Worm (Caenorhabditis elegans) whole organism, young adult: ENCODE data around the gene Y39A1A.21.

ENCODE experiments used
- B0035.1 ChIP-seq: sonication (generic microtip); optimal IDR thresholded peaks from 2 replicates; lab custom pipeline; 2016; ENCODE audit warnings: missing genetic modification characterization, mild to moderate bottlenecking, missing compliant biosample characterization, missing genotype, missing genetic modification reagents
- C06A6.2 ChIP-seq: fragments of 200-800 bp; sonication (Bioruptor generic); conservative IDR thresholded peaks from 2 replicates; pipeline ENCODE4 v1.3.6; 2022; ENCODE audit warnings: missing genetic modification characterization, missing compliant biosample characterization
- K11D2.4 ChIP-seq: fragments of 200-800 bp; sonication (Bioruptor generic); IDR thresholded peaks from 2 replicates; pipeline ENCODE4 v1.3.6; 2022; ENCODE audit warnings: missing genetic modification reagents, missing genetic modification characterization, missing compliant biosample characterization
- T07F8.4 ChIP-seq: sonication (generic microtip); optimal IDR thresholded peaks from 2 replicates; lab custom pipeline; 2016; ENCODE audit warnings: mild to moderate bottlenecking, missing genetic modification characterization, moderate library complexity, missing compliant biosample characterization
- Y79H2A.3 ChIP-seq: fragments of 200-800 bp; sonication (Bioruptor generic); conservative IDR thresholded peaks from 2 replicates; pipeline ENCODE4 v1.3.6; 2022; ENCODE audit warnings: missing genetic modification reagents, missing genetic modification characterization, missing compliant biosample characterization
- ZK185.1 ChIP-seq: sonication (generic microtip); optimal IDR thresholded peaks from 2 replicates; lab custom pipeline; 2016; ENCODE audit warnings: mild to moderate bottlenecking, missing genetic modification characterization, missing compliant biosample characterization; ENCODE audit not compliant: poor library complexity, severe bottlenecking
- ama-1 ChIP-seq, 3 experiments: fragments of 150-350 bp in 1 of 3; sonication (generic microtip) in 2 of 3; optimal IDR thresholded peaks; 2 replicates each; lab custom pipeline; 2014 to 2018; ENCODE audit warnings: missing biosample characterization in 2 of 3, missing genetic modification characterization in 2 of 3, missing genetic modification reagents in 2 of 3
- aptf-3 ChIP-seq: fragments of 200-800 bp; sonication (Bioruptor generic); IDR thresholded peaks from 2 replicates; pipeline ENCODE4 v1.3.6; 2022; ENCODE audit warnings: missing genetic modification characterization, missing compliant biosample characterization
- atf-7 ChIP-seq: sonication (generic microtip); optimal IDR thresholded peaks from 2 replicates; lab custom pipeline; 2017; ENCODE audit warnings: mild to moderate bottlenecking, missing genetic modification characterization, missing compliant biosample characterization
- athp-1 ChIP-seq: sonication (generic microtip); optimal IDR thresholded peaks from 2 replicates; lab custom pipeline; 2017; ENCODE audit warnings: mild to moderate bottlenecking, missing genetic modification characterization, missing compliant biosample characterization
- cebp-1 ChIP-seq, 2 experiments: fragments of 200-800 bp in 1 of 2; sonication (Bioruptor generic) in 1 of 2; sonication (generic microtip) in 1 of 2; IDR thresholded peaks in 1 of 2; optimal IDR thresholded peaks in 1 of 2; 2 replicates each; pipeline versions ENCODE4 v1.3.6 to Lab custom; 2017 to 2022; ENCODE audit warnings: missing compliant biosample characterization in 2 of 2, missing genetic modification characterization in 2 of 2, mild to moderate bottlenecking in 1 of 2, missing genetic modification reagents in 1 of 2, moderate library complexity in 1 of 2
- ceh-100 ChIP-seq: fragments of 200-800 bp; sonication (Bioruptor generic); IDR thresholded peaks from 2 replicates; pipeline ENCODE4 v1.3.6; 2022; ENCODE audit warnings: missing genetic modification reagents, missing genetic modification characterization, missing compliant biosample characterization
- ceh-40 ChIP-seq: fragments of 200-800 bp; sonication (Bioruptor generic); IDR thresholded peaks from 2 replicates; pipeline ENCODE4 v1.3.6; 2022; ENCODE audit warnings: missing genetic modification characterization, missing compliant biosample characterization
- die-1 ChIP-seq: sonication (generic microtip); optimal IDR thresholded peaks from 2 replicates; lab custom pipeline; 2016; ENCODE audit warnings: missing genotype, mild to moderate bottlenecking, missing genetic modification characterization, missing compliant biosample characterization
- dox-1 ChIP-seq: fragments of 200-800 bp; sonication (Bioruptor generic); IDR thresholded peaks from 2 replicates; pipeline ENCODE4 v1.3.6; 2022; ENCODE audit warnings: missing genetic modification reagents, missing genetic modification characterization, missing compliant biosample characterization
- dpff-1 ChIP-seq: sonication (generic microtip); optimal IDR thresholded peaks from 2 replicates; lab custom pipeline; 2017; ENCODE audit warnings: mild to moderate bottlenecking, missing genetic modification characterization, missing compliant biosample characterization
- efl-1 ChIP-seq: fragments of 150-350 bp; optimal IDR thresholded peaks from 2 replicates; lab custom pipeline; 2014; ENCODE audit warnings: missing biosample characterization, missing genetic modification reagents, missing genetic modification characterization
- egl-44 ChIP-seq: fragments of 200-800 bp; sonication (Bioruptor generic); IDR thresholded peaks from 2 replicates; pipeline ENCODE4 v1.3.6; 2022; ENCODE audit warnings: missing genetic modification reagents, missing genetic modification characterization, missing compliant biosample characterization
- egrh-3 ChIP-seq: fragments of 200-800 bp; sonication (Bioruptor generic); IDR thresholded peaks from 2 replicates; pipeline ENCODE4 v1.3.6; 2022; ENCODE audit warnings: missing genetic modification reagents, missing genetic modification characterization, missing compliant biosample characterization
- ekl-4 ChIP-seq: fragments of 200-800 bp; sonication (Bioruptor generic); IDR thresholded peaks from 2 replicates; pipeline ENCODE4 v1.3.6; 2022; ENCODE audit warnings: missing genetic modification reagents, missing genetic modification characterization, missing compliant biosample characterization
- gei-17 ChIP-seq: fragments of 200-800 bp; sonication (Bioruptor generic); optimal IDR thresholded peaks from 2 replicates; lab custom pipeline; 2018; ENCODE audit warnings: mild to moderate bottlenecking, missing genetic modification characterization, missing compliant biosample characterization
- hmg-20 ChIP-seq: fragments of 200-800 bp; sonication (Bioruptor generic); IDR thresholded peaks from 2 replicates; pipeline ENCODE4 v1.3.6; 2022; ENCODE audit warnings: missing genetic modification reagents, missing genetic modification characterization, missing compliant biosample characterization
- let-526 ChIP-seq: fragments of 200-800 bp; sonication (Bioruptor generic); IDR thresholded peaks from 2 replicates; pipeline ENCODE4 v1.3.6; 2022; ENCODE audit warnings: missing genetic modification reagents, missing genetic modification characterization, missing compliant biosample characterization
- lin-26 ChIP-seq: fragments of 200-800 bp; sonication (Bioruptor generic); IDR thresholded peaks from 2 replicates; pipeline ENCODE4 v1.3.6; 2022; ENCODE audit warnings: missing genetic modification reagents, missing genetic modification characterization, missing compliant biosample characterization
- lin-54 ChIP-seq: fragments of 200-800 bp; sonication (Bioruptor generic); optimal IDR thresholded peaks from 2 replicates; lab custom pipeline; 2018; ENCODE audit warnings: mild to moderate bottlenecking, missing genetic modification characterization, missing compliant biosample characterization
- lsy-27 ChIP-seq: sonication (generic microtip); optimal IDR thresholded peaks from 2 replicates; lab custom pipeline; 2017; ENCODE audit warnings: missing genetic modification characterization, mild to moderate bottlenecking, missing compliant biosample characterization, antibody characterized with exemption, missing genotype, borderline replicate concordance; ENCODE audit not compliant: insufficient read depth
- madf-10 ChIP-seq: sonication (generic microtip); optimal IDR thresholded peaks from 2 replicates; lab custom pipeline; 2016; ENCODE audit warnings: mild to moderate bottlenecking, missing genetic modification characterization, missing compliant biosample characterization
- madf-3 ChIP-seq: fragments of 200-800 bp; sonication (Bioruptor generic); IDR thresholded peaks from 2 replicates; pipeline ENCODE4 v1.3.6; 2022; ENCODE audit warnings: missing genetic modification reagents, missing genetic modification characterization, missing compliant biosample characterization
- madf-8 ChIP-seq: fragments of 200-800 bp; sonication (Bioruptor generic); conservative IDR thresholded peaks from 2 replicates; pipeline ENCODE4 v1.3.6; 2022; ENCODE audit warnings: missing genetic modification reagents, missing genetic modification characterization, missing compliant biosample characterization
- mcd-1 ChIP-seq: fragments of 200-800 bp; sonication (Bioruptor generic); IDR thresholded peaks from 2 replicates; pipeline ENCODE4 v1.3.6; 2022; ENCODE audit warnings: missing genetic modification reagents, missing genetic modification characterization, missing compliant biosample characterization
- mxl-1 ChIP-seq: sonication (generic microtip); optimal IDR thresholded peaks from 2 replicates; lab custom pipeline; 2016; ENCODE audit warnings: missing genetic modification characterization, missing compliant biosample characterization
- nfyb-1 ChIP-seq: fragments of 200-800 bp; sonication (Bioruptor generic); IDR thresholded peaks from 2 replicates; pipeline ENCODE4 v1.3.6; 2022; ENCODE audit warnings: missing genetic modification reagents, missing genetic modification characterization, missing compliant biosample characterization
- rec-8 ChIP-seq, 2 experiments: sonication (generic microtip); optimal IDR thresholded peaks; 2 replicates each; lab custom pipeline; 2016; ENCODE audit warnings: mild to moderate bottlenecking in 2 of 2, missing genetic modification characterization in 2 of 2, missing genetic modification reagents in 2 of 2, missing genotype in 2 of 2, missing biosample characterization in 1 of 2, missing compliant biosample characterization in 1 of 2, moderate library complexity in 1 of 2
- repo-1 ChIP-seq: sonication (generic microtip); optimal IDR thresholded peaks from 2 replicates; lab custom pipeline; 2017; ENCODE audit warnings: mild to moderate bottlenecking, missing genetic modification characterization, missing compliant biosample characterization
- sdz-38 ChIP-seq: sonication (generic microtip); optimal IDR thresholded peaks from 2 replicates; lab custom pipeline; 2016; ENCODE audit warnings: missing genotype, missing genetic modification characterization, missing compliant biosample characterization
- snpc-3.4 ChIP-seq: sonication (generic microtip); optimal IDR thresholded peaks from 2 replicates; lab custom pipeline; 2017; ENCODE audit warnings: missing genetic modification characterization, mild to moderate bottlenecking, missing compliant biosample characterization, antibody characterized with exemption, moderate library complexity, missing genotype, missing genetic modification reagents
- snpc-4 ChIP-seq, 5 experiments: fragments of 150-350 bp in 1 of 5; sonication (generic microtip) in 4 of 5; optimal IDR thresholded peaks; 2 replicates each; lab custom pipeline; 2014 to 2018; ENCODE audit warnings: missing genetic modification characterization in 5 of 5, missing biosample characterization in 3 of 5, antibody characterized with exemption in 2 of 5, mild to moderate bottlenecking in 2 of 5, missing compliant biosample characterization in 2 of 5, missing genotype in 2 of 5, moderate library complexity in 2 of 5, missing genetic modification reagents in 1 of 5
- sptf-2 ChIP-seq: fragments of 200-800 bp; sonication (Bioruptor generic); optimal IDR thresholded peaks from 2 replicates; lab custom pipeline; 2018; ENCODE audit warnings: mild to moderate bottlenecking, missing genetic modification characterization, missing compliant biosample characterization
- tlf-1 ChIP-seq: fragments of 200-800 bp; sonication (Bioruptor generic); optimal IDR thresholded peaks from 2 replicates; lab custom pipeline; 2018; ENCODE audit warnings: mild to moderate bottlenecking, missing genetic modification characterization, missing compliant biosample characterization
- ztf-18 ChIP-seq: sonication (generic microtip); optimal IDR thresholded peaks from 2 replicates; lab custom pipeline; 2016; ENCODE audit warnings: missing genotype, mild to moderate bottlenecking, missing genetic modification characterization, missing compliant biosample characterization
- ztf-22 ChIP-seq: fragments of 200-800 bp; sonication (Bioruptor generic); optimal IDR thresholded peaks from 2 replicates; lab custom pipeline; 2018; ENCODE audit warnings: mild to moderate bottlenecking, missing genetic modification characterization, moderate library complexity, missing compliant biosample characterization

The Y39A1A.21 gene

ce11 chrIII:10717479-10717878 lies 10.7 kb upstream of the Y39A1A.21 start (continued):
- peak; percentile 96 for TF ChIP-seq atf-7 (tag; lab: Kevin White, UChicago)
- TF ChIP-seq lin-26, result peak; percentile 40; the same call in 1 of the 2 replicates
- peak; percentile 41 for TF ChIP-seq madf-10 (tag; lab: Kevin White, UChicago)
- no peak for TF ChIP-seq rec-8 (tag; optimal IDR thresholded peaks at IDR 0.05; lab: Kevin White, UChicago)
- TF ChIP-seq lin-54 (GFP tag; lab: Kevin White, UChicago), result peak; percentile 24
- TF ChIP-seq T07F8.4, result no peak
- TF ChIP-seq sptf-2 (GFP tag; lab: Kevin White, UChicago), result no peak
- no peak for TF ChIP-seq athp-1 (tag; lab: Kevin White, UChicago)
- 0 out of 2 replicates have a peak, but pooled peaks have one; percentile 37 for TF ChIP-seq ceh-40 (GFP tag; lab: Robert Waterston, UW)
- TF ChIP-seq madf-3 (GFP tag; lab: Robert Waterston, UW), result no peak
- peak; percentile 80 for TF ChIP-seq nfyb-1 (GFP tag; lab: Robert Waterston, UW)
- no peak for TF ChIP-seq madf-8
- peak; percentile 24 for TF ChIP-seq tlf-1 (GFP tag; lab: Kevin White, UChicago)
- peak; percentile 56 for TF ChIP-seq B0035.1 (tag; lab: Kevin White, UChicago)
- no peak for TF ChIP-seq cebp-1 (GFP tag; IDR thresholded peaks at IDR 0.05; lab: Robert Waterston, UW)
- TF ChIP-seq cebp-1 (tag; optimal IDR thresholded peaks at IDR 0.05; lab: Kevin White, UChicago), result peak; percentile 63
- peak; percentile 71 for TF ChIP-seq K11D2.4 (GFP tag; lab: Robert Waterston, UW)
- TF ChIP-seq die-1, result peak; percentile 45
- TF ChIP-seq dox-1, result peak; percentile 57; the same call in 1 of the 2 replicates
- TF ChIP-seq Y79H2A.3, result no peak
- TF ChIP-seq ztf-18, result peak; percentile 3
- peak; percentile 69 for TF ChIP-seq ZK185.1 (tag; lab: Kevin White, UChicago)
- TF ChIP-seq aptf-3 (GFP tag; lab: Robert Waterston, UW), result no peak
- peak; percentile 6; the same call in 1 of the 2 replicates for TF ChIP-seq mcd-1 (GFP tag; lab: Robert Waterston, UW)
- TF ChIP-seq, all 124 proteins: peak for 31

- TF ChIP-seq cebp-1 (GFP tag; IDR thresholded peaks at IDR 0.05; lab: Robert Waterston, UW) (no peak), cebp-1 (tag; optimal IDR thresholded peaks at IDR 0.05; lab: Kevin White, UChicago) (peak; percentile 4), ZK185.1 (tag; lab: Kevin White, UChicago) (no peak), C06A6.2 (GFP tag; lab: Robert Waterston, UW) (no peak)
Measured at ce11 chrIII:10716091-10716490, 9.3 kb upstream of the Y39A1A.21 start, which contains the start of gene W09D10.4. TSS of gene W09D10.4 (minus strand) at chrIII:10716191.

- 0 out of 2 replicates have a peak, but pooled peaks have one; percentile 31 for TF ChIP-seq madf-3 (GFP tag; lab: Robert Waterston, UW)
- TF ChIP-seq egrh-3, result no peak
- no peak for TF ChIP-seq dox-1
- TF ChIP-seq efl-1, result no peak
- no peak for TF ChIP-seq lsy-27
- TF ChIP-seq mcd-1 (GFP tag; lab: Robert Waterston, UW), result no peak
- no peak for TF ChIP-seq ZK185.1 (tag; lab: Kevin White, UChicago)
- TF ChIP-seq hmg-20, result no peak
- no peak for TF ChIP-seq mxl-1 (tag; lab: Kevin White, UChicago)
- TF ChIP-seq cebp-1 (GFP tag; IDR thresholded peaks at IDR 0.05; lab: Robert Waterston, UW), result no peak
- TF ChIP-seq cebp-1 (tag; optimal IDR thresholded peaks at IDR 0.05; lab: Kevin White, UChicago), result peak; percentile 23
- TF ChIP-seq sdz-38, result no peak
- no peak for TF ChIP-seq ama-1 (optimal IDR thresholded peaks at IDR 0.05; lab: Kevin White, UChicago)
- no peak for TF ChIP-seq ama-1 (GFP tag; optimal IDR thresholded peaks at IDR 0.05; lab: Kevin White, UChicago)
- TF ChIP-seq gei-17, result no peak
- TF ChIP-seq repo-1 (tag; lab: Kevin White, UChicago), result peak; percentile 6
- no peak for TF ChIP-seq snpc-3.4 (tag; lab: Kevin White, UChicago)
- 0 out of 2 replicates have a peak, but pooled peaks have one; percentile 15 for TF ChIP-seq let-526 (GFP tag; lab: Robert Waterston, UW)
- no peak for TF ChIP-seq ztf-18
- TF ChIP-seq egl-44 (GFP tag; lab: Robert Waterston, UW), result no peak
- no peak for TF ChIP-seq ztf-22
- no peak for TF ChIP-seq dpff-1
- 0 out of 2 replicates have a peak, but pooled peaks have one; percentile 24 for TF ChIP-seq K11D2.4 (GFP tag; lab: Robert Waterston, UW)
- TF ChIP-seq ceh-100 (GFP tag; lab: Robert Waterston, UW), result no peak
- 0 out of 2 replicates have a peak, but pooled peaks have one; percentile 51 for TF ChIP-seq ekl-4 (GFP tag; lab: Robert Waterston, UW)
- TF ChIP-seq snpc-4 (GFP tag; optimal IDR thresholded peaks at IDR 0.05; lab: Kevin White, UChicago), result no peak
- no peak for TF ChIP-seq snpc-4 (tag; optimal IDR thresholded peaks at IDR 0.05; lab: Kevin White, UChicago)
Measured at ce11 chrIII:10714541-10714940, 7.7 kb upstream of the Y39A1A.21 start.
